Fruit fly (Drosophila melanogaster): ENCODE data around the gene del.

Gene del

DNA sequence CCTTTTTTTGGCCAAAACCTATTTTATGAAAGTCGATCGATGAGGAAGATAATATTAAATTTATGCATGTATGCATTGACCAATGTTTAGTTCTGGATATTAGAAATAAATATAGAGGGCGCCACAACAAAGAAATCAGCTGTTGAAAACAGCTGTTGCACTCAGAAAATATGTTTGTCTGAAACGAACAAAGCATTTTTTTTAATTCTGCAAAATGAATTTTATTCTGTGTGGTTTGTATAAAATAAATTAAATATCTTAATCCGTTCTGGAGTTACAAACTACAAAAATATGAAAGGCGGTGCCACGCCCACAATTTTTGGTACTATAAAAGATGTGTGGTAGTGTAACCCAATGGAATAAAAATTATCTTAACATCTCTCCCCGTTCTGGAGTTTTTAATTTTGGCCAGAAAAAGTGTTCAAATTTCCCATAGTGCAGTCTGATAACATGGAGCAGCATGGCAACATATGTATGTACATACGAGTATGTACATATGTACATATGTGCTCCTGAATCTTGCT lies 39.5 kb downstream of the del start (continued):
- TF ChIP-seq Sry-β (GFP tag; optimal IDR thresholded peaks at IDR 0.05) (peak; percentile 23), klu (GFP tag; IDR thresholded peaks at IDR 0.05) (no peak), CG9932 (GFP tag; IDR thresholded peaks at IDR 0.05) (no peak), dmrt11E (tag; optimal IDR thresholded peaks at IDR 0.05) (peak; percentile 82), sd (tag; optimal IDR thresholded peaks at IDR 0.05) (no peak), CG8281 (tag; optimal IDR thresholded peaks at IDR 0.05) (peak; percentile 7), CG10209 (GFP tag; optimal IDR thresholded peaks at IDR 0.05) (peak; percentile 61), NfI (GFP tag; optimal IDR thresholded peaks at IDR 0.05) (peak; percentile 65), CG3065 (GFP tag; optimal IDR thresholded peaks at IDR 0.05) (peak; percentile 29), dimm (GFP tag; IDR thresholded peaks at IDR 0.05) (no peak), sug (tag; optimal IDR thresholded peaks at IDR 0.05) (peak; percentile 5), corto (GFP tag; optimal IDR thresholded peaks at IDR 0.05) (no peak), yki (optimal IDR thresholded peaks at IDR 0.05) (no peak), pum (GFP tag; optimal IDR thresholded peaks at IDR 0.05) (peak; percentile 24), CG14860 (GFP tag; IDR thresholded peaks at IDR 0.05; ENCODE audit: partially characterized antibody) (no peak), CG34224 (GFP tag; IDR thresholded peaks at IDR 0.05; ENCODE audit: partially characterized antibody) (no peak), mam (GFP tag; optimal IDR thresholded peaks at IDR 0.05) (no peak), mirr (GFP tag; optimal IDR thresholded peaks at IDR 0.05) (no peak), CG10431 (GFP tag; optimal IDR thresholded peaks at IDR 0.05) (no peak), zfh1 (GFP tag; IDR thresholded peaks at IDR 0.05) (peak; percentile 78), CG3847 (GFP tag; IDR thresholded peaks at IDR 0.05) (peak; percentile 43; the same call in 1 of the 2 replicates), kni (GFP tag; optimal IDR thresholded peaks at IDR 0.05) (no peak), sc (optimal IDR thresholded peaks at IDR 0.05) (no peak), sc (GFP tag; optimal IDR thresholded peaks at IDR 0.05) (peak; percentile 43), repo (GFP tag; optimal IDR thresholded peaks at IDR 0.05) (no peak), grn (GFP tag; optimal IDR thresholded peaks at IDR 0.05) (peak; percentile 27), Hand (GFP tag; optimal IDR thresholded peaks at IDR 0.05) (no peak), lilli (GFP tag; optimal IDR thresholded peaks at IDR 0.05) (peak; percentile 68), NC2β (GFP tag; optimal IDR thresholded peaks at IDR 0.05) (peak; percentile 24), Atf3 (GFP tag; optimal IDR thresholded peaks at IDR 0.05) (peak; percentile 33), sob (GFP tag; IDR thresholded peaks at IDR 0.05) (0 out of 2 replicates have a peak, but pooled peaks have one; percentile 45), amos (GFP tag; IDR thresholded peaks at IDR 0.05; ENCODE audit: partially characterized antibody) (no peak), knrl (GFP tag; IDR thresholded peaks at IDR 0.05; ENCODE audit: partially characterized antibody) (no peak), hb (GFP tag; IDR thresholded peaks at IDR 0.05; ENCODE audit: partially characterized antibody) (no peak), Mrtf (GFP tag; IDR thresholded peaks at IDR 0.05) (no peak), CG12942 (GFP tag; optimal IDR thresholded peaks at IDR 0.05) (no peak), CG4424 (GFP tag; optimal IDR thresholded peaks at IDR 0.05) (peak; percentile 40), CG6175 (GFP tag; IDR thresholded peaks at IDR 0.05) (no peak), CG3163 (GFP tag; optimal IDR thresholded peaks at IDR 0.05) (no peak), kah (GFP tag; optimal IDR thresholded peaks at IDR 0.05) (no peak), Nf-YC (tag; optimal IDR thresholded peaks at IDR 0.05) (peak; percentile 43), CG43689 (GFP tag; IDR thresholded peaks at IDR 0.05) (no peak), ranshi (GFP tag; IDR thresholded peaks at IDR 0.05) (no peak), en (GFP tag; optimal IDR thresholded peaks at IDR 0.05) (peak; percentile 30), CG2202 (tag; optimal IDR thresholded peaks at IDR 0.05) (peak; percentile 33), YL-1 (GFP tag; optimal IDR thresholded peaks at IDR 0.05) (no peak), CG4328 (GFP tag; optimal IDR thresholded peaks at IDR 0.05) (no peak), CG14965 (GFP tag; optimal IDR thresholded peaks at IDR 0.05; ENCODE audit: borderline replicate concordance) (no peak), p53 (GFP tag; optimal IDR thresholded peaks at IDR 0.05) (no peak), CG11093 (GFP tag; IDR thresholded peaks at IDR 0.05) (no peak), CG10267 (tag; optimal IDR thresholded peaks at IDR 0.05) (peak; percentile 44)
